Fruit fly (Drosophila melanogaster) whole organism: ENCODE results near the gene CG15544.

Experiments
- CG8478 ChIP-seq: fragments of >200 bp; optimal IDR thresholded peaks from 2 replicates; lab custom pipeline; 2018; ENCODE audit warnings: inconsistent platforms
- EcR ChIP-seq, 2 experiments: fragments of >200 bp; optimal IDR thresholded peaks; 2 replicates each; lab custom pipeline; 2017; ENCODE audit warnings: missing biosample characterization in 2 of 2, missing genetic modification characterization in 2 of 2, missing genetic modification reagents in 2 of 2
- pan ChIP-seq: fragments of >200 bp; optimal IDR thresholded peaks from 2 replicates; lab custom pipeline; 2017
- psq ChIP-seq: fragments of >200 bp; optimal IDR thresholded peaks from 2 replicates; lab custom pipeline; 2017
- usp ChIP-seq: fragments of >200 bp; optimal IDR thresholded peaks from 2 replicates; lab custom pipeline; 2017; ENCODE audit warnings: missing biosample characterization, missing genetic modification characterization, mixed read lengths

- TF ChIP-seq psq (lab: Kevin White, UChicago): no peak
- TF ChIP-seq usp (GFP tag; lab: Kevin White, UChicago): no peak
- no peak for TF ChIP-seq CG8478 (lab: Kevin White, UChicago)
- TF ChIP-seq EcR (GFP tag; optimal IDR thresholded peaks at IDR 0.05; lab: Kevin White, UChicago): no peak
- TF ChIP-seq pan: no peak
Observed at dm6 chr3R:30851843-30852365, 24.3 kb downstream of the CG15544 start, which contains the start of gene tll.
